Worm (Caenorhabditis elegans) whole organism, L4 larva: ENCODE data around the gene sre-26.

Source experiments
- Y75B8A.6 ChIP-seq: fragments of 200-800 bp; sonication (Bioruptor generic); IDR thresholded peaks from 2 replicates; pipeline ENCODE4 v1.3.6; 2022; ENCODE audit warnings: missing genetic modification reagents, missing genetic modification characterization, missing compliant biosample characterization
- ctbp-1 ChIP-seq: fragments of 200-800 bp; sonication (Bioruptor generic); IDR thresholded peaks from 2 replicates; pipeline ENCODE4 v1.3.6; 2022; ENCODE audit warnings: missing genetic modification reagents, missing genetic modification characterization, missing compliant biosample characterization
- dmd-8 ChIP-seq: fragments of 200-800 bp; sonication (Bioruptor generic); IDR thresholded peaks from 2 replicates; pipeline ENCODE4 v1.3.6; 2022; ENCODE audit warnings: missing genetic modification characterization, missing compliant biosample characterization
- egl-27 ChIP-seq: sonication (generic microtip); optimal IDR thresholded peaks from 3 replicates; lab custom pipeline; 2017; ENCODE audit warnings: missing biosample characterization, missing genetic modification reagents, missing genetic modification characterization
- lin-38 ChIP-seq: fragments of 200-800 bp; sonication (Bioruptor generic); IDR thresholded peaks from 2 replicates; pipeline ENCODE4 v1.3.6; 2022; ENCODE audit warnings: missing genetic modification reagents, missing genetic modification characterization, missing compliant biosample characterization
- lsy-2 ChIP-seq, 2 experiments: fragments of 150-350 bp in 1 of 2; sonication (generic microtip) in 1 of 2; optimal IDR thresholded peaks; 2 replicates each; lab custom pipeline; 2014 to 2017; ENCODE audit warnings: missing biosample characterization in 2 of 2, missing genetic modification characterization in 2 of 2
- mep-1 ChIP-seq: fragments of 150-350 bp; sonication (generic microtip); optimal IDR thresholded peaks from 3 replicates; lab custom pipeline; 2014; ENCODE audit warnings: missing biosample characterization, missing genetic modification characterization
- mes-2 ChIP-seq: sonication (generic microtip); optimal IDR thresholded peaks from 2 replicates; lab custom pipeline; 2016; ENCODE audit warnings: missing genotype, mild to moderate bottlenecking, missing genetic modification characterization, missing compliant biosample characterization; ENCODE audit not compliant: poor library complexity, severe bottlenecking
- nhr-48 ChIP-seq: sonication (generic microtip); optimal IDR thresholded peaks from 2 replicates; lab custom pipeline; 2016; ENCODE audit warnings: mild to moderate bottlenecking, missing genetic modification characterization, missing compliant biosample characterization
- nhr-76 ChIP-seq: fragments of 150-350 bp; optimal IDR thresholded peaks from 2 replicates; lab custom pipeline; 2014; ENCODE audit warnings: missing biosample characterization, missing genetic modification characterization
- pqm-1 ChIP-seq: sonication (generic microtip); optimal IDR thresholded peaks from 2 replicates; lab custom pipeline; 2017; ENCODE audit warnings: missing biosample characterization, missing genetic modification characterization
- unc-130 ChIP-seq: sonication (generic microtip); optimal IDR thresholded peaks from 2 replicates; lab custom pipeline; 2016; ENCODE audit warnings: missing genetic modification reagents, missing genetic modification characterization, missing compliant biosample characterization
- unc-39 ChIP-seq: sonication (generic microtip); optimal IDR thresholded peaks from 2 replicates; lab custom pipeline; 2017; ENCODE audit warnings: missing biosample characterization, missing genetic modification characterization

ce11 chrII:12387487-12387886, 32.9 kb downstream of the sre-26 start:
- TF ChIP-seq egl-27 (tag; lab: Kevin White, UChicago) (no peak), mep-1 (tag; lab: Kevin White, UChicago) (no peak), unc-39 (tag; lab: Kevin White, UChicago) (no peak), nhr-76 (tag; lab: Kevin White, UChicago) (no peak), pqm-1 (no peak), ctbp-1 (GFP tag; lab: Robert Waterston, UW) (no peak), Y75B8A.6 (GFP tag; lab: Robert Waterston, UW) (no peak), lin-38 (GFP tag; lab: Robert Waterston, UW) (no peak), lsy-2 (tag; optimal IDR thresholded peaks at IDR 0.05; lab: Kevin White, UChicago) (no peak), nhr-48 (no peak), unc-130 (GFP tag; lab: Kevin White, UChicago) (no peak), dmd-8 (GFP tag; lab: Robert Waterston, UW) (no peak), mes-2 (tag; lab: Kevin White, UChicago) (no peak)
